Fruit fly (Drosophila melanogaster) whole organism, adult: ENCODE data around the gene Ent2.

ENCODE experiments used
- CG11617 ChIP-seq: fragments of 200-800 bp; sonication (Bioruptor generic); optimal IDR thresholded peaks from 2 replicates; lab custom pipeline; 2017; ENCODE audit warnings: mild to moderate bottlenecking, missing biosample characterization, missing genetic modification reagents, missing genetic modification characterization
- CG12768 ChIP-seq: fragments of 200-800 bp; sonication (Bioruptor generic); optimal IDR thresholded peaks from 2 replicates; lab custom pipeline; 2017; ENCODE audit warnings: missing biosample characterization, missing genetic modification characterization, mild to moderate bottlenecking, moderate library complexity, missing genetic modification reagents
- CG14711 ChIP-seq: fragments of 200-800 bp; sonication (Bioruptor generic); optimal IDR thresholded peaks from 2 replicates; lab custom pipeline; 2018; ENCODE audit warnings: missing biosample characterization, mild to moderate bottlenecking, missing genetic modification characterization, moderate library complexity
- CG1620 ChIP-seq: fragments of 200-800 bp; sonication (Bioruptor generic); optimal IDR thresholded peaks from 2 replicates; lab custom pipeline; 2016; ENCODE audit warnings: missing biosample characterization, missing genetic modification characterization
- CG33017 ChIP-seq: fragments of 200-800 bp; sonication (Bioruptor generic); optimal IDR thresholded peaks from 2 replicates; lab custom pipeline; 2018; ENCODE audit warnings: missing biosample characterization, mild to moderate bottlenecking, missing genetic modification characterization, moderate library complexity
- CG5204 ChIP-seq: fragments of 200-800 bp; sonication (Bioruptor generic); optimal IDR thresholded peaks from 2 replicates; lab custom pipeline; 2016; ENCODE audit warnings: missing biosample characterization, missing genetic modification characterization
- CG7045 ChIP-seq: fragments of 200-800 bp; sonication (Bioruptor generic); optimal IDR thresholded peaks from 2 replicates; lab custom pipeline; 2017; ENCODE audit warnings: missing biosample characterization, mild to moderate bottlenecking, missing genetic modification characterization
- CG7101 ChIP-seq: fragments of 200-800 bp; sonication (Bioruptor generic); optimal IDR thresholded peaks from 2 replicates; lab custom pipeline; 2018; ENCODE audit warnings: missing biosample characterization, mild to moderate bottlenecking, missing genetic modification characterization, moderate library complexity
- Clk ChIP-seq: fragments of 200-800 bp; sonication (Bioruptor generic); optimal IDR thresholded peaks from 2 replicates; lab custom pipeline; 2017; ENCODE audit warnings: missing biosample characterization, missing genetic modification characterization
- Crg-1 ChIP-seq: fragments of 200-800 bp; sonication (Bioruptor generic); optimal IDR thresholded peaks from 2 replicates; lab custom pipeline; 2016; ENCODE audit warnings: missing biosample characterization, missing genetic modification characterization
- Hr96 ChIP-seq: fragments of 200-800 bp; sonication (Bioruptor generic); optimal IDR thresholded peaks from 2 replicates; lab custom pipeline; 2016; ENCODE audit warnings: missing biosample characterization, missing genetic modification characterization
- Mnt ChIP-seq: fragments of 200-800 bp; sonication (Bioruptor generic); optimal IDR thresholded peaks from 2 replicates; lab custom pipeline; 2016; ENCODE audit warnings: missing biosample characterization, mild to moderate bottlenecking, missing genetic modification characterization
- bab1 ChIP-seq: fragments of 200-800 bp; sonication (Bioruptor generic); optimal IDR thresholded peaks from 3 replicates; lab custom pipeline; 2019; ENCODE audit warnings: missing biosample characterization, mild to moderate bottlenecking, missing genetic modification characterization, moderate library complexity
- cic ChIP-seq: fragments of 200-800 bp; sonication (Bioruptor generic); optimal IDR thresholded peaks from 2 replicates; lab custom pipeline; 2017; ENCODE audit warnings: missing biosample characterization, mild to moderate bottlenecking, missing genetic modification characterization, moderate library complexity
- cnc ChIP-seq, 2 experiments: fragments of >200 bp; optimal IDR thresholded peaks; 2 replicates each; lab custom pipeline; 2017
- kay ChIP-seq: fragments of 200-800 bp; sonication (Bioruptor generic); peaks from one replicate; lab custom pipeline; 2016; ENCODE audit warnings: missing biosample characterization, missing genetic modification characterization, borderline replicate concordance
- ovo ChIP-seq: fragments of 200-800 bp; sonication (Bioruptor generic); optimal IDR thresholded peaks from 2 replicates; lab custom pipeline; 2016; ENCODE audit warnings: missing biosample characterization, missing genetic modification characterization
- pad ChIP-seq: fragments of 200-800 bp; sonication (Bioruptor generic); optimal IDR thresholded peaks from 3 replicates; lab custom pipeline; 2017; ENCODE audit warnings: missing biosample characterization, missing genetic modification characterization, mild to moderate bottlenecking, moderate library complexity, missing genetic modification reagents
- tj ChIP-seq: fragments of 200-800 bp; sonication (Bioruptor generic); optimal IDR thresholded peaks from 3 replicates; lab custom pipeline; 2017; ENCODE audit warnings: missing biosample characterization, mild to moderate bottlenecking, missing genetic modification characterization, moderate library complexity
- toe ChIP-seq: fragments of 200-800 bp; sonication (Bioruptor generic); optimal IDR thresholded peaks from 2 replicates; lab custom pipeline; 2016; ENCODE audit warnings: missing biosample characterization, missing genetic modification characterization

Ent2 gene

dm6 chr2L:6533719-6534118, 28.4 kb upstream of the Ent2 start:
- TF ChIP-seq Crg-1 (GFP tag; lab: Kevin White, UChicago) = no peak
- no peak for TF ChIP-seq Hr96 (GFP tag; lab: Kevin White, UChicago)
- no peak for TF ChIP-seq kay (GFP tag; lab: Kevin White, UChicago)
- TF ChIP-seq CG14711 = no peak
- TF ChIP-seq pad = no peak
- TF ChIP-seq cic (GFP tag; lab: Kevin White, UChicago) = no peak
- TF ChIP-seq ovo (GFP tag; lab: Kevin White, UChicago) = no peak
- TF ChIP-seq CG7101 (tag; lab: Kevin White, UChicago) = no peak
- no peak for TF ChIP-seq CG33017
- TF ChIP-seq CG11617 (GFP tag; lab: Kevin White, UChicago) = no peak
- no peak for TF ChIP-seq CG7045 (GFP tag; lab: Kevin White, UChicago)
- TF ChIP-seq CG1620 = no peak
- no peak for TF ChIP-seq Clk (GFP tag; lab: Kevin White, UChicago)
- no peak for TF ChIP-seq CG5204 (GFP tag; lab: Kevin White, UChicago)

- TF ChIP-seq cnc (optimal IDR thresholded peaks at IDR 0.05; lab: Kevin White, UChicago) (no peak), kay (GFP tag; lab: Kevin White, UChicago) (no peak), CG5204 (GFP tag; lab: Kevin White, UChicago) (no peak), CG33017 (no peak), CG7101 (tag; lab: Kevin White, UChicago) (no peak), tj (GFP tag; lab: Kevin White, UChicago) (no peak), pad (no peak), Clk (GFP tag; lab: Kevin White, UChicago) (no peak), Crg-1 (GFP tag; lab: Kevin White, UChicago) (no peak), CG7045 (GFP tag; lab: Kevin White, UChicago) (no peak), Hr96 (GFP tag; lab: Kevin White, UChicago) (no peak), cic (GFP tag; lab: Kevin White, UChicago) (no peak), ovo (GFP tag; lab: Kevin White, UChicago) (no peak), CG1620 (no peak), bab1 (GFP tag; lab: Kevin White, UChicago) (no peak), Mnt (GFP tag; lab: Kevin White, UChicago) (no peak), CG12768 (GFP tag; lab: Kevin White, UChicago) (no peak), CG11617 (GFP tag; lab: Kevin White, UChicago) (no peak), toe (GFP tag; lab: Kevin White, UChicago) (no peak)
Observed at dm6 chr2L:6534125-6534815, 27.9 kb upstream of the Ent2 start.

- TF ChIP-seq toe (GFP tag; lab: Kevin White, UChicago) (no peak), CG11617 (GFP tag; lab: Kevin White, UChicago) (no peak), cnc (optimal IDR thresholded peaks at IDR 0.05; lab: Kevin White, UChicago) (no peak), tj (GFP tag; lab: Kevin White, UChicago) (peak; percentile 30)
Observed at dm6 chr2L:6536044-6536581, 26.0 kb upstream of the Ent2 start.

- TF ChIP-seq pad (no peak), toe (GFP tag; lab: Kevin White, UChicago) (no peak), CG12768 (GFP tag; lab: Kevin White, UChicago) (no peak), CG7101 (tag; lab: Kevin White, UChicago) (no peak)
Observed at dm6 chr2L:6539623-6540381, 22.3 kb upstream of the Ent2 start.

- peak; percentile 24 for TF ChIP-seq tj (GFP tag; lab: Kevin White, UChicago)
- no peak for TF ChIP-seq CG33017
- TF ChIP-seq kay (GFP tag; lab: Kevin White, UChicago) = peak; percentile 55
Observed at dm6 chr2L:6546883-6547471, 15.1 kb upstream of the Ent2 start, which contains the start of gene eya. TSS of gene eya (minus strand) at chr2L:6546976.

dm6 chr2L:6547978-6548377, 14.1 kb upstream of the Ent2 start:
- TF ChIP-seq Mnt (GFP tag; lab: Kevin White, UChicago) (no peak), CG7101 (tag; lab: Kevin White, UChicago) (no peak), CG11617 (GFP tag; lab: Kevin White, UChicago) (no peak), ovo (GFP tag; lab: Kevin White, UChicago) (no peak)
